Worm (Caenorhabditis elegans) whole organism, L4 larva: ENCODE results near the gene D1005.6.

Experiments
- F26F4.8 ChIP-seq: fragments of 200-800 bp; sonication (Bioruptor generic); conservative IDR thresholded peaks from 2 replicates; pipeline ENCODE4 v1.3.6; 2022; ENCODE audit warnings: missing genetic modification characterization, missing compliant biosample characterization
- F44E2.7 ChIP-seq: fragments of 200-800 bp; sonication (Bioruptor generic); IDR thresholded peaks from 2 replicates; pipeline ENCODE4 v2.1.2; 2022; ENCODE audit warnings: missing genetic modification characterization, missing compliant biosample characterization
- F49E8.2 ChIP-seq: sonication (generic microtip); optimal IDR thresholded peaks from 2 replicates; lab custom pipeline; 2016; ENCODE audit warnings: missing compliant biosample characterization, mild to moderate bottlenecking, missing genetic modification characterization, borderline replicate concordance
- R02D3.7 ChIP-seq: fragments of 150-350 bp; sonication (generic microtip); optimal IDR thresholded peaks from 3 replicates; lab custom pipeline; 2014; ENCODE audit warnings: missing biosample characterization, missing genetic modification characterization
- T26A8.4 ChIP-seq: fragments of 200-800 bp; sonication (Bioruptor generic); IDR thresholded peaks from 2 replicates; pipeline ENCODE4 v1.3.6; 2022; ENCODE audit warnings: missing genetic modification characterization, missing compliant biosample characterization
- Y5F2A.4 ChIP-seq: fragments of 200-800 bp; sonication (Bioruptor generic); optimal IDR thresholded peaks from 2 replicates; lab custom pipeline; 2018; ENCODE audit warnings: mild to moderate bottlenecking, missing genetic modification characterization, missing compliant biosample characterization
- aha-1 ChIP-seq: fragments of 150-350 bp; peaks from one replicate; lab custom pipeline; 2014; ENCODE audit warnings: missing biosample characterization, missing genetic modification characterization
- aly-2 ChIP-seq: sonication (generic microtip); optimal IDR thresholded peaks from 2 replicates; lab custom pipeline; 2018; ENCODE audit warnings: missing biosample characterization, missing genetic modification characterization
- ceh-20 ChIP-seq: fragments of 200-800 bp; sonication (Bioruptor generic); IDR thresholded peaks from 2 replicates; pipeline ENCODE4 v1.3.6; 2022; ENCODE audit warnings: missing genetic modification reagents, missing genetic modification characterization, missing compliant biosample characterization
- ceh-32 ChIP-seq: sonication (generic microtip); optimal IDR thresholded peaks from 2 replicates; lab custom pipeline; 2016; ENCODE audit warnings: mild to moderate bottlenecking, missing genetic modification characterization, missing compliant biosample characterization; ENCODE audit not compliant: poor library complexity
- ceh-62 ChIP-seq: sonication (generic microtip); optimal IDR thresholded peaks from 2 replicates; lab custom pipeline; 2017; ENCODE audit warnings: missing biosample characterization, missing genetic modification characterization
- ces-1 ChIP-seq: fragments of 150-350 bp; sonication (generic microtip); optimal IDR thresholded peaks from 4 replicates; lab custom pipeline; 2014; ENCODE audit warnings: missing biosample characterization, missing genetic modification reagents, missing genetic modification characterization
- daf-12 ChIP-seq: fragments of 150-350 bp; optimal IDR thresholded peaks from 2 replicates; lab custom pipeline; 2014; ENCODE audit warnings: missing biosample characterization, missing genetic modification reagents, missing genetic modification characterization
- daf-16 ChIP-seq, 3 experiments: sonication (generic microtip); optimal IDR thresholded peaks; 2 replicates each; lab custom pipeline; 2016 to 2017; ENCODE audit warnings: missing genetic modification characterization in 3 of 3, missing genetic modification reagents in 3 of 3, mild to moderate bottlenecking in 2 of 3, missing compliant biosample characterization in 2 of 3, missing biosample characterization in 1 of 3, moderate library complexity in 1 of 3
- dmd-6 ChIP-seq: fragments of 200-800 bp; sonication (Bioruptor generic); IDR thresholded peaks from 2 replicates; pipeline ENCODE4 v1.3.6; 2022; ENCODE audit warnings: missing genetic modification reagents, missing genetic modification characterization, missing compliant biosample characterization
- dve-1 ChIP-seq: sonication (generic microtip); optimal IDR thresholded peaks from 2 replicates; lab custom pipeline; 2017; ENCODE audit warnings: antibody characterized with exemption, mild to moderate bottlenecking, missing genetic modification characterization, missing compliant biosample characterization; ENCODE audit not compliant: insufficient read depth
- egl-27 ChIP-seq: sonication (generic microtip); optimal IDR thresholded peaks from 3 replicates; lab custom pipeline; 2017; ENCODE audit warnings: missing biosample characterization, missing genetic modification reagents, missing genetic modification characterization
- egl-43 ChIP-seq: fragments of 200-800 bp; sonication (Bioruptor generic); IDR thresholded peaks from 2 replicates; pipeline ENCODE4 v1.3.6; 2022; ENCODE audit warnings: missing genetic modification reagents, missing genetic modification characterization, missing compliant biosample characterization
- fkh-10 ChIP-seq: fragments of 150-350 bp; optimal IDR thresholded peaks from 2 replicates; lab custom pipeline; 2014; ENCODE audit warnings: missing biosample characterization, missing genetic modification reagents, missing genetic modification characterization
- fos-1 ChIP-seq: fragments of 150-350 bp; optimal IDR thresholded peaks from 2 replicates; lab custom pipeline; 2014; ENCODE audit warnings: missing biosample characterization, missing genetic modification characterization
- hif-1 ChIP-seq, 2 experiments: sonication (generic microtip); optimal IDR thresholded peaks; 2 replicates each; lab custom pipeline; 2016 to 2017; ENCODE audit warnings: missing compliant biosample characterization in 2 of 2, missing genetic modification characterization in 2 of 2, missing genetic modification reagents in 2 of 2, missing genotype in 2 of 2, mild to moderate bottlenecking in 1 of 2
- hlh-11 ChIP-seq: fragments of 200-800 bp; sonication (Bioruptor generic); optimal IDR thresholded peaks from 2 replicates; lab custom pipeline; 2018; ENCODE audit warnings: mild to moderate bottlenecking, missing genetic modification characterization, missing compliant biosample characterization
- lim-7 ChIP-seq: fragments of 200-800 bp; sonication (Bioruptor generic); IDR thresholded peaks from 2 replicates; pipeline ENCODE4 v1.3.6; 2022; ENCODE audit warnings: missing genetic modification characterization, missing compliant biosample characterization
- lin-13 ChIP-seq: fragments of 150-350 bp; optimal IDR thresholded peaks from 2 replicates; lab custom pipeline; 2014; ENCODE audit warnings: missing biosample characterization, missing genetic modification reagents, missing genetic modification characterization
- lin-29 ChIP-seq: fragments of 200-800 bp; sonication (Bioruptor generic); IDR thresholded peaks from 2 replicates; pipeline ENCODE4 v1.3.6; 2022; ENCODE audit warnings: missing genetic modification reagents, missing genetic modification characterization, missing compliant biosample characterization
- lin-38 ChIP-seq: fragments of 200-800 bp; sonication (Bioruptor generic); IDR thresholded peaks from 2 replicates; pipeline ENCODE4 v1.3.6; 2022; ENCODE audit warnings: missing genetic modification reagents, missing genetic modification characterization, missing compliant biosample characterization
- lir-3 ChIP-seq: sonication (generic microtip); optimal IDR thresholded peaks from 2 replicates; lab custom pipeline; 2016; ENCODE audit warnings: mild to moderate bottlenecking, missing genetic modification characterization, missing compliant biosample characterization
- lsy-2 ChIP-seq, 2 experiments: fragments of 150-350 bp in 1 of 2; sonication (generic microtip) in 1 of 2; optimal IDR thresholded peaks; 2 replicates each; lab custom pipeline; 2014 to 2017; ENCODE audit warnings: missing biosample characterization in 2 of 2, missing genetic modification characterization in 2 of 2
- mep-1 ChIP-seq: fragments of 150-350 bp; sonication (generic microtip); optimal IDR thresholded peaks from 3 replicates; lab custom pipeline; 2014; ENCODE audit warnings: missing biosample characterization, missing genetic modification characterization
- mes-2 ChIP-seq: sonication (generic microtip); optimal IDR thresholded peaks from 2 replicates; lab custom pipeline; 2016; ENCODE audit warnings: missing genotype, mild to moderate bottlenecking, missing genetic modification characterization, missing compliant biosample characterization; ENCODE audit not compliant: poor library complexity, severe bottlenecking
- nhr-11 ChIP-seq: fragments of 150-350 bp; optimal IDR thresholded peaks from 2 replicates; lab custom pipeline; 2014; ENCODE audit warnings: missing biosample characterization, missing genetic modification characterization
- nhr-25 ChIP-seq: sonication (generic microtip); optimal IDR thresholded peaks from 2 replicates; lab custom pipeline; 2017; ENCODE audit warnings: missing genetic modification characterization, mild to moderate bottlenecking, missing compliant biosample characterization, antibody characterized with exemption, moderate library complexity, borderline replicate concordance; ENCODE audit not compliant: insufficient read depth
- nhr-28 ChIP-seq: fragments of 150-350 bp; optimal IDR thresholded peaks from 2 replicates; lab custom pipeline; 2014; ENCODE audit warnings: missing biosample characterization, missing genetic modification characterization
- pha-4 ChIP-seq, 2 experiments: fragments of 150-350 bp in 1 of 2; fragments of 200-800 bp in 1 of 2; sonication (Bioruptor generic) in 1 of 2; IDR thresholded peaks in 1 of 2; optimal IDR thresholded peaks in 1 of 2; 2 replicates each; pipeline versions ENCODE4 v1.3.6 to Lab custom; 2014 to 2022; ENCODE audit warnings: missing genetic modification characterization in 2 of 2, missing genetic modification reagents in 2 of 2, missing biosample characterization in 1 of 2, missing compliant biosample characterization in 1 of 2
- php-3 ChIP-seq: fragments of 200-800 bp; sonication (Bioruptor generic); IDR thresholded peaks from 2 replicates; pipeline ENCODE4 v1.3.6; 2022; ENCODE audit warnings: missing genetic modification reagents, missing genetic modification characterization, missing compliant biosample characterization
- sdz-12 ChIP-seq: fragments of 200-800 bp; sonication (Bioruptor generic); optimal IDR thresholded peaks from 2 replicates; lab custom pipeline; 2018; ENCODE audit warnings: mild to moderate bottlenecking, missing genetic modification characterization, missing compliant biosample characterization
- set-16 ChIP-seq: fragments of 200-800 bp; sonication (Bioruptor generic); IDR thresholded peaks from 2 replicates; pipeline ENCODE4 v1.3.6; 2022; ENCODE audit warnings: missing genetic modification reagents, missing genetic modification characterization, missing compliant biosample characterization
- skn-1 ChIP-seq: fragments of 150-350 bp; optimal IDR thresholded peaks from 2 replicates; lab custom pipeline; 2014; ENCODE audit warnings: missing biosample characterization, missing genetic modification characterization
- snpc-1.2 ChIP-seq: fragments of 200-800 bp; sonication (Bioruptor generic); IDR thresholded peaks from 2 replicates; pipeline ENCODE4 v1.3.6; 2022; ENCODE audit warnings: missing genetic modification reagents, missing genetic modification characterization, missing compliant biosample characterization
- snpc-4 ChIP-seq: fragments of 150-350 bp; optimal IDR thresholded peaks from 2 replicates; lab custom pipeline; 2014; ENCODE audit warnings: missing biosample characterization, missing genetic modification characterization
- spr-3 ChIP-seq: fragments of 200-800 bp; sonication (Bioruptor generic); optimal IDR thresholded peaks from 2 replicates; lab custom pipeline; 2018; ENCODE audit warnings: mild to moderate bottlenecking, missing genetic modification characterization, missing compliant biosample characterization
- unc-39 ChIP-seq: sonication (generic microtip); optimal IDR thresholded peaks from 2 replicates; lab custom pipeline; 2017; ENCODE audit warnings: missing biosample characterization, missing genetic modification characterization
- zfp-3 ChIP-seq: fragments of 200-800 bp; sonication (Bioruptor generic); conservative IDR thresholded peaks from 2 replicates; pipeline ENCODE4 v1.3.6; 2022; ENCODE audit warnings: missing genetic modification reagents, missing genetic modification characterization, missing compliant biosample characterization
- zip-2 ChIP-seq: fragments of 150-350 bp; optimal IDR thresholded peaks from 2 replicates; lab custom pipeline; 2014; ENCODE audit warnings: missing biosample characterization, missing genetic modification characterization

D1005.6 gene

ce11 chrX:1451816-1452602, 12.6 kb downstream of the D1005.6 start (continued):
- TF ChIP-seq sdz-12 (GFP tag; lab: Kevin White, UChicago) (peak; percentile 22), ceh-20 (GFP tag; lab: Robert Waterston, UW) (no peak), pha-4 (GFP tag; IDR thresholded peaks at IDR 0.05; lab: Robert Waterston, UW) (peak; percentile 7; the same call in 1 of the 2 replicates), pha-4 (tag; optimal IDR thresholded peaks at IDR 0.05; lab: Kevin White, UChicago) (no peak), dve-1 (tag; lab: Kevin White, UChicago) (no peak), aha-1 (peak; percentile 75), snpc-1.2 (GFP tag; lab: Robert Waterston, UW) (no peak), Y5F2A.4 (no peak), spr-3 (GFP tag; lab: Kevin White, UChicago) (peak; percentile 12), hif-1 (tag; optimal IDR thresholded peaks at IDR 0.05; lab: Kevin White, UChicago) (peak in 1 of 2 experiments; percentile 6)

- TF ChIP-seq aly-2 (tag; lab: Kevin White, UChicago) (no peak), set-16 (GFP tag; lab: Robert Waterston, UW) (peak; percentile 93)
Observed at ce11 chrX:1451240-1451639, 13.4 kb downstream of the D1005.6 start.

- TF ChIP-seq dmd-6 (no peak), lin-29 (no peak), skn-1 (tag; lab: Kevin White, UChicago) (no peak), lin-13 (GFP tag; lab: Kevin White, UChicago) (no peak), fos-1 (tag; lab: Kevin White, UChicago) (no peak), hlh-11 (tag; lab: Kevin White, UChicago) (peak; percentile 9), egl-43 (no peak), nhr-28 (peak; percentile 41), nhr-11 (tag; lab: Kevin White, UChicago) (peak; percentile 22), fkh-10 (GFP tag; lab: Kevin White, UChicago) (peak; percentile 4), zfp-3 (GFP tag; lab: Robert Waterston, UW) (no peak), mep-1 (tag; lab: Kevin White, UChicago) (peak; percentile 62), egl-27 (tag; lab: Kevin White, UChicago) (no peak), set-16 (GFP tag; lab: Robert Waterston, UW) (no peak), pha-4 (GFP tag; IDR thresholded peaks at IDR 0.05; lab: Robert Waterston, UW) (no peak), pha-4 (tag; optimal IDR thresholded peaks at IDR 0.05; lab: Kevin White, UChicago) (no peak), F44E2.7 (GFP tag; lab: Robert Waterston, UW) (no peak), lin-38 (GFP tag; lab: Robert Waterston, UW) (peak; percentile 38), mes-2 (peak; percentile 55), lim-7 (no peak), hif-1 (tag; optimal IDR thresholded peaks at IDR 0.05; lab: Kevin White, UChicago) (no peak), snpc-4 (tag; lab: Kevin White, UChicago) (no peak), R02D3.7 (no peak), zip-2 (tag; lab: Kevin White, UChicago) (no peak), lir-3 (tag; lab: Kevin White, UChicago) (no peak), daf-12 (tag; lab: Kevin White, UChicago) (no peak), ceh-32 (tag; lab: Kevin White, UChicago) (no peak), snpc-1.2 (GFP tag; lab: Robert Waterston, UW) (no peak), F49E8.2 (tag; lab: Kevin White, UChicago) (no peak), nhr-25 (tag; lab: Kevin White, UChicago) (no peak), daf-16 (GFP tag; optimal IDR thresholded peaks at IDR 0.05; lab: Kevin White, UChicago) (no peak), daf-16 (tag; optimal IDR thresholded peaks at IDR 0.05; lab: Kevin White, UChicago) (peak; percentile 14), unc-39 (no peak), ceh-62 (no peak), lsy-2 (tag; optimal IDR thresholded peaks at IDR 0.05; lab: Kevin White, UChicago) (peak in 1 of 2 experiments; percentile 56), ces-1 (GFP tag; lab: Kevin White, UChicago) (no peak), F26F4.8 (no peak), T26A8.4 (GFP tag; lab: Robert Waterston, UW) (no peak), php-3 (GFP tag; lab: Robert Waterston, UW) (no peak)
Observed at ce11 chrX:1450352-1450818, 14.2 kb downstream of the D1005.6 start, which contains the start of gene W05H7.1. Gene W05H7.1, plus strand, starts transcription at chrX:1450768.
